Worm (Caenorhabditis elegans) whole organism, L1 larva: Measurements from ENCODE around the gene F55A11.8.

Source experiments
- C16A3.4 ChIP-seq: fragments of 150-350 bp; optimal IDR thresholded peaks from 2 replicates; lab custom pipeline; 2014; ENCODE audit warnings: missing biosample characterization, missing genetic modification characterization
- Y116A8C.19 ChIP-seq: sonication (generic microtip); optimal IDR thresholded peaks from 2 replicates; lab custom pipeline; 2016; ENCODE audit warnings: missing compliant biosample characterization, missing genetic modification characterization, borderline replicate concordance
- alr-1 ChIP-seq: fragments of 200-800 bp; sonication (Bioruptor generic); optimal IDR thresholded peaks from 2 replicates; lab custom pipeline; 2018; ENCODE audit warnings: borderline replicate concordance, mild to moderate bottlenecking, missing genetic modification characterization, missing compliant biosample characterization
- aly-2 ChIP-seq: fragments of 150-350 bp; optimal IDR thresholded peaks from 2 replicates; lab custom pipeline; 2014; ENCODE audit warnings: missing biosample characterization, missing genetic modification characterization
- ama-1 ChIP-seq: fragments of 150-350 bp; optimal IDR thresholded peaks from 2 replicates; lab custom pipeline; 2014
- blmp-1 ChIP-seq: fragments of 150-350 bp; optimal IDR thresholded peaks from 2 replicates; lab custom pipeline; 2014; ENCODE audit warnings: missing biosample characterization, missing genetic modification characterization
- ceh-82 ChIP-seq, 3 experiments: fragments of 150-350 bp in 1 of 3; sonication (generic microtip) in 2 of 3; optimal IDR thresholded peaks; 2 replicates each; lab custom pipeline; 2014 to 2017; ENCODE audit warnings: missing biosample characterization in 3 of 3, missing genetic modification characterization in 3 of 3
- dsc-1 ChIP-seq: sonication (generic microtip); optimal IDR thresholded peaks from 2 replicates; lab custom pipeline; 2016; ENCODE audit warnings: mild to moderate bottlenecking, missing genetic modification characterization, missing compliant biosample characterization
- efl-1 ChIP-seq, 4 experiments: fragments of 150-350 bp; optimal IDR thresholded peaks in 3 of 4; peaks in 1 of 4; 1 replicate in 1 of 4; 2 replicates in 3 of 4; lab custom pipeline; 2014; ENCODE audit warnings: missing biosample characterization in 2 of 4, missing genetic modification characterization in 2 of 4, missing genetic modification reagents in 2 of 4
- efl-3 ChIP-seq: fragments of 200-800 bp; sonication (Bioruptor generic); optimal IDR thresholded peaks from 2 replicates; lab custom pipeline; 2018; ENCODE audit warnings: mild to moderate bottlenecking, missing genetic modification characterization, missing compliant biosample characterization
- egl-27 ChIP-seq, 2 experiments: fragments of 150-350 bp in 1 of 2; sonication (generic microtip); optimal IDR thresholded peaks; 3 replicates each; lab custom pipeline; 2017 to 2018; ENCODE audit warnings: missing biosample characterization in 2 of 2, missing genetic modification characterization in 2 of 2, missing genetic modification reagents in 2 of 2
- elt-2 ChIP-seq: sonication (generic microtip); optimal IDR thresholded peaks from 2 replicates; lab custom pipeline; 2016; ENCODE audit warnings: missing genetic modification characterization, mild to moderate bottlenecking, inconsistent platforms, missing compliant biosample characterization, missing genetic modification reagents
- elt-3 ChIP-seq, 6 experiments: fragments of 150-350 bp in 1 of 6; sonication (generic microtip); optimal IDR thresholded peaks; 2 replicates each; lab custom pipeline; 2017 to 2018; ENCODE audit warnings: missing biosample characterization in 6 of 6, missing genetic modification characterization in 6 of 6, inconsistent platforms in 1 of 6
- ets-5 ChIP-seq: fragments of 200-800 bp; sonication (Bioruptor generic); IDR thresholded peaks from 2 replicates; pipeline ENCODE4 v1.3.6; 2022; ENCODE audit warnings: missing genetic modification characterization, missing compliant biosample characterization
- fkh-8 ChIP-seq: sonication (generic microtip); optimal IDR thresholded peaks from 2 replicates; lab custom pipeline; 2016; ENCODE audit warnings: mild to moderate bottlenecking, missing genetic modification characterization, missing compliant biosample characterization
- fos-1 ChIP-seq: fragments of 150-350 bp; optimal IDR thresholded peaks from 2 replicates; lab custom pipeline; 2014; ENCODE audit warnings: missing biosample characterization, missing genetic modification characterization
- grh-1 ChIP-seq: fragments of 200-800 bp; sonication (Bioruptor generic); IDR thresholded peaks from 2 replicates; pipeline ENCODE4 v1.3.6; 2022; ENCODE audit warnings: missing genetic modification reagents, missing genetic modification characterization, missing compliant biosample characterization
- hlh-4 ChIP-seq: sonication (generic microtip); optimal IDR thresholded peaks from 2 replicates; lab custom pipeline; 2016; ENCODE audit warnings: mild to moderate bottlenecking, missing genetic modification characterization, missing compliant biosample characterization
- hpl-2 ChIP-seq: fragments of 150-350 bp; optimal IDR thresholded peaks from 2 replicates; lab custom pipeline; 2014; ENCODE audit warnings: missing biosample characterization, missing genetic modification reagents, missing genetic modification characterization
- irx-1 ChIP-seq: sonication (generic microtip); optimal IDR thresholded peaks from 2 replicates; lab custom pipeline; 2016; ENCODE audit warnings: missing genetic modification characterization, missing compliant biosample characterization
- isw-1 ChIP-seq: fragments of 200-800 bp; sonication (Bioruptor generic); IDR thresholded peaks from 2 replicates; pipeline ENCODE4 v1.3.6; 2022; ENCODE audit warnings: missing genetic modification characterization, missing compliant biosample characterization
- lin-13 ChIP-seq: fragments of 150-350 bp; optimal IDR thresholded peaks from 2 replicates; lab custom pipeline; 2014; ENCODE audit warnings: missing biosample characterization, missing genetic modification reagents, missing genetic modification characterization
- lin-14 ChIP-seq: fragments of 200-800 bp; sonication (Bioruptor generic); optimal IDR thresholded peaks from 2 replicates; lab custom pipeline; 2018; ENCODE audit warnings: mild to moderate bottlenecking, missing genetic modification characterization, moderate library complexity, missing compliant biosample characterization
- lin-15B ChIP-seq: fragments of 150-350 bp; sonication (generic microtip); optimal IDR thresholded peaks from 3 replicates; lab custom pipeline; 2014; ENCODE audit warnings: missing biosample characterization, missing genetic modification characterization
- lir-3 ChIP-seq: sonication (generic microtip); optimal IDR thresholded peaks from 2 replicates; lab custom pipeline; 2016; ENCODE audit warnings: mild to moderate bottlenecking, missing genetic modification characterization, moderate library complexity, missing compliant biosample characterization; ENCODE audit not compliant: poor library complexity
- mdl-1 ChIP-seq, 2 experiments: fragments of 150-350 bp; optimal IDR thresholded peaks; 2 replicates each; lab custom pipeline; 2014 to 2017; ENCODE audit warnings: missing biosample characterization in 2 of 2, missing genetic modification characterization in 2 of 2, inconsistent platforms in 1 of 2
- mef-2 ChIP-seq: fragments of 150-350 bp; optimal IDR thresholded peaks from 2 replicates; lab custom pipeline; 2014; ENCODE audit warnings: missing biosample characterization, missing genetic modification characterization
- mep-1 ChIP-seq: fragments of 150-350 bp; optimal IDR thresholded peaks from 2 replicates; lab custom pipeline; 2014; ENCODE audit warnings: missing biosample characterization, missing genetic modification characterization
- nhr-12 ChIP-seq: sonication (generic microtip); optimal IDR thresholded peaks from 2 replicates; lab custom pipeline; 2017; ENCODE audit warnings: missing biosample characterization, missing genetic modification characterization
- nhr-19 ChIP-seq: fragments of 200-800 bp; sonication (Bioruptor generic); conservative IDR thresholded peaks from 2 replicates; pipeline ENCODE4 v1.3.6; 2022; ENCODE audit warnings: missing genetic modification characterization, missing compliant biosample characterization
- nhr-20 ChIP-seq: sonication (generic microtip); optimal IDR thresholded peaks from 2 replicates; lab custom pipeline; 2016; ENCODE audit warnings: mild to moderate bottlenecking, missing genetic modification characterization, missing compliant biosample characterization
- nhr-47 ChIP-seq: sonication (generic microtip); optimal IDR thresholded peaks from 2 replicates; lab custom pipeline; 2016; ENCODE audit warnings: mild to moderate bottlenecking, missing genetic modification characterization, moderate library complexity, missing compliant biosample characterization
- nhr-71 ChIP-seq: sonication (generic microtip); optimal IDR thresholded peaks from 2 replicates; lab custom pipeline; 2016; ENCODE audit warnings: mild to moderate bottlenecking, missing genetic modification characterization, moderate library complexity, missing compliant biosample characterization
- nhr-76 ChIP-seq: sonication (generic microtip); optimal IDR thresholded peaks from 2 replicates; lab custom pipeline; 2017; ENCODE audit warnings: missing biosample characterization, missing genetic modification characterization
- nhr-77 ChIP-seq: fragments of 150-350 bp; optimal IDR thresholded peaks from 2 replicates; lab custom pipeline; 2014; ENCODE audit warnings: missing biosample characterization, missing genetic modification characterization
- nhr-84 ChIP-seq: sonication (generic microtip); optimal IDR thresholded peaks from 2 replicates; lab custom pipeline; 2017; ENCODE audit warnings: missing biosample characterization, missing genetic modification characterization
- pag-3 ChIP-seq: sonication (generic microtip); optimal IDR thresholded peaks from 2 replicates; lab custom pipeline; 2017; ENCODE audit warnings: missing genetic modification characterization, mild to moderate bottlenecking, missing compliant biosample characterization, antibody characterized with exemption, borderline replicate concordance; ENCODE audit not compliant: insufficient read depth
- pax-3 ChIP-seq: fragments of 200-800 bp; sonication (Bioruptor generic); optimal IDR thresholded peaks from 2 replicates; lab custom pipeline; 2018; ENCODE audit warnings: mild to moderate bottlenecking, missing genetic modification characterization, moderate library complexity, missing compliant biosample characterization
- pqm-1 ChIP-seq: sonication (generic microtip); optimal IDR thresholded peaks from 3 replicates; lab custom pipeline; 2017; ENCODE audit warnings: missing biosample characterization, missing genetic modification characterization
- skn-1 ChIP-seq: fragments of 150-350 bp; optimal IDR thresholded peaks from 2 replicates; lab custom pipeline; 2014; ENCODE audit warnings: missing biosample characterization, missing genetic modification characterization
- snpc-4 ChIP-seq: fragments of 150-350 bp; optimal IDR thresholded peaks from 2 replicates; lab custom pipeline; 2014; ENCODE audit warnings: missing biosample characterization, missing genetic modification characterization
- snu-23 ChIP-seq: sonication (generic microtip); optimal IDR thresholded peaks from 2 replicates; lab custom pipeline; 2016; ENCODE audit warnings: missing genetic modification characterization, missing compliant biosample characterization
- sox-4 ChIP-seq: sonication (generic microtip); optimal IDR thresholded peaks from 2 replicates; lab custom pipeline; 2016; ENCODE audit warnings: missing genetic modification characterization, missing compliant biosample characterization
- sup-37 ChIP-seq: fragments of 200-800 bp; sonication (Bioruptor generic); optimal IDR thresholded peaks from 2 replicates; lab custom pipeline; 2018; ENCODE audit warnings: mild to moderate bottlenecking, missing genetic modification characterization, missing compliant biosample characterization
- unc-130 ChIP-seq: fragments of 150-350 bp; optimal IDR thresholded peaks from 2 replicates; lab custom pipeline; 2017; ENCODE audit warnings: missing biosample characterization, missing genetic modification characterization, inconsistent platforms
- unc-30 ChIP-seq: sonication (generic microtip); optimal IDR thresholded peaks from 2 replicates; lab custom pipeline; 2017; ENCODE audit warnings: missing biosample characterization, missing genetic modification characterization
- unc-62 ChIP-seq: fragments of 150-350 bp; optimal IDR thresholded peaks from 2 replicates; lab custom pipeline; 2014; ENCODE audit warnings: missing biosample characterization, missing genetic modification reagents, missing genetic modification characterization
- unc-98 ChIP-seq: fragments of 200-800 bp; sonication (Bioruptor generic); IDR thresholded peaks from 2 replicates; pipeline ENCODE4 v1.3.6; 2022; ENCODE audit warnings: missing genetic modification characterization, missing compliant biosample characterization
- vab-15 ChIP-seq: sonication (generic microtip); optimal IDR thresholded peaks from 2 replicates; lab custom pipeline; 2017; ENCODE audit warnings: missing genotype, mild to moderate bottlenecking, missing genetic modification characterization, missing compliant biosample characterization
- ztf-11 ChIP-seq, 2 experiments: sonication (generic microtip); optimal IDR thresholded peaks; 2 replicates each; lab custom pipeline; 2016 to 2017; ENCODE audit warnings: missing genetic modification characterization in 2 of 2, missing biosample characterization in 1 of 2, missing compliant biosample characterization in 1 of 2

Gene F55A11.8

DNA sequence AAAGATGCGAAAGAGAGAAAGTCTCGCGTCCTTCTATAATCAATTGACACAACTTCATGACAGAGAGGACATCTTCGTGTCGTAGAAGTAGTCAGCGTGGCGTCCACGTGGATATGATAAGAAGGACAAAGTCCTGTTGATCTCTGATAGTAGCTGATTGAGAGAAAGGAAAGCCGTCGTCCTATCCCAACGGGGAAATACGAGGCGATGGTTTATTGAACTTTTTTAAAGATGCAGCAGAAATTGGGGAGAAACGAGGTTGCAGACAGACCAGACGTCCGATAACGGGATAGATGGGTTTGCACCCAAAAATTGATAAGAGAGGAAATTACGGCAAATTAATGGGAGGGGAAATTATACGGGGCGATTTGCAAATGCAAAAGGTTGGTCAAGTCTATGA is 14.5 kb downstream of the F55A11.8 start (continued):
- TF ChIP-seq unc-130 = peak; percentile 86
- no peak for TF ChIP-seq sox-4
- peak; percentile 81 for TF ChIP-seq nhr-19 (GFP tag; lab: Robert Waterston, UW)
- TF ChIP-seq nhr-71 (tag; lab: Kevin White, UChicago) = peak; percentile 91

DNA sequence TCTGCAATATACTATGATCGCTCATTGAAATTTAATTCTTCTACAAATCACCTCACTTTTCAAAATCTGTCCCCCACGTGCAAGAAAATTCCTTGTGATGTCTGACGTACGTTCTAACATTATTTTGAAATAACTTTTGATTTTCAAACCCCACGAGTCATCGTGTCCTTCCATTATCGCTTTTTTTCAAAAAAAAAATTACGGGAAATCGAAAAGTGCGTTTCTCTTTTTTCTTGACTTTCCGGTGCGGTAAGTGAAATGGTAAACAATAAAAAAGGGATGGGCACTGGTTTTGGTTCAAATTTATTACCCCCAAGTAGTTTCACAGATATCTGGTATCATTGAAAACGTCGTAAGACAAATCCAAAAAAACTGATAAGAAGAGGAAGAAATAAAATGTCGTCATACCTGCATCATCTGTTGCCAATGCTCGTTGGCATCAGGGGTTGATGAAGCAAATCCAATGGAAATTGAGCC is 15.6 kb downstream of the F55A11.8 start:
- TF ChIP-seq isw-1 (GFP tag; lab: Robert Waterston, UW) (no peak), elt-3 (tag; optimal IDR thresholded peaks at IDR 0.05; lab: Kevin White, UChicago) (peak in 4 of 6 experiments; percentile 24 to 33 (median 26)), nhr-12 (no peak), nhr-19 (GFP tag; lab: Robert Waterston, UW) (peak; percentile 62), mef-2 (tag; lab: Kevin White, UChicago) (no peak), unc-98 (no peak), irx-1 (tag; lab: Kevin White, UChicago) (no peak), ets-5 (GFP tag; lab: Robert Waterston, UW) (no peak), unc-130 (no peak), vab-15 (tag; lab: Kevin White, UChicago) (no peak), snpc-4 (no peak), ztf-11 (tag; optimal IDR thresholded peaks at IDR 0.05; lab: Kevin White, UChicago) (no peak), hlh-4 (tag; lab: Kevin White, UChicago) (no peak), Y116A8C.19 (tag; lab: Kevin White, UChicago) (no peak), mdl-1 (tag; optimal IDR thresholded peaks at IDR 0.05; lab: Kevin White, UChicago) (no peak), elt-2 (no peak), grh-1 (0 out of 2 replicates have a peak, but pooled peaks have one; percentile 24), efl-1 (optimal IDR thresholded peaks at IDR 0.05; lab: Kevin White, UChicago) (no peak), efl-1 (GFP tag; optimal IDR thresholded peaks at IDR 0.05 in 1 of 2; lab: Kevin White, UChicago) (peak in 1 of 2 experiments; percentile 79), egl-27 (tag; optimal IDR thresholded peaks at IDR 0.05; lab: Kevin White, UChicago) (no peak), ama-1 (no peak), sup-37 (GFP tag; lab: Kevin White, UChicago) (no peak), nhr-20 (peak; percentile 86), nhr-84 (no peak), nhr-77 (tag; lab: Kevin White, UChicago) (no peak), ceh-82 (tag; optimal IDR thresholded peaks at IDR 0.05; lab: Kevin White, UChicago) (no peak), lir-3 (tag; lab: Kevin White, UChicago) (no peak), lin-15B (tag; lab: Kevin White, UChicago) (no peak), pax-3 (no peak), C16A3.4 (tag; lab: Kevin White, UChicago) (no peak), fos-1 (tag; lab: Kevin White, UChicago) (no peak), efl-3 (GFP tag; lab: Kevin White, UChicago) (no peak), dsc-1 (tag; lab: Kevin White, UChicago) (no peak), aly-2 (no peak), alr-1 (tag; lab: Kevin White, UChicago) (no peak), snu-23 (GFP tag; lab: Kevin White, UChicago) (peak; percentile 40), pqm-1 (tag; lab: Kevin White, UChicago) (no peak), fkh-8 (tag; lab: Kevin White, UChicago) (no peak), unc-30 (tag; lab: Kevin White, UChicago) (no peak), nhr-47 (tag; lab: Kevin White, UChicago) (peak; percentile 49), hpl-2 (no peak), mep-1 (tag; lab: Kevin White, UChicago) (no peak), skn-1 (no peak), blmp-1 (tag; lab: Kevin White, UChicago) (peak; percentile 85), nhr-76 (tag; lab: Kevin White, UChicago) (no peak), lin-13 (GFP tag; lab: Kevin White, UChicago) (no peak), pag-3 (tag; lab: Kevin White, UChicago) (no peak), unc-62 (GFP tag; lab: Kevin White, UChicago) (no peak), lin-14 (GFP tag; lab: Kevin White, UChicago) (peak; percentile 66)
